Fruit fly (Drosophila melanogaster) whole organism: ENCODE results near the gene CG13599.

Experiments used
- CG8478 ChIP-seq: fragments of >200 bp; optimal IDR thresholded peaks from 2 replicates; lab custom pipeline; 2018; ENCODE audit warnings: inconsistent platforms
- Dll ChIP-seq: fragments of >200 bp; optimal IDR thresholded peaks from 2 replicates; lab custom pipeline; 2017
- EcR ChIP-seq, 2 experiments: fragments of >200 bp; optimal IDR thresholded peaks; 2 replicates each; lab custom pipeline; 2017; ENCODE audit warnings: missing biosample characterization in 2 of 2, missing genetic modification characterization in 2 of 2, missing genetic modification reagents in 2 of 2
- pan ChIP-seq: fragments of >200 bp; optimal IDR thresholded peaks from 2 replicates; lab custom pipeline; 2017
- psq ChIP-seq: fragments of >200 bp; optimal IDR thresholded peaks from 2 replicates; lab custom pipeline; 2017
- usp ChIP-seq: fragments of >200 bp; optimal IDR thresholded peaks from 2 replicates; lab custom pipeline; 2017; ENCODE audit warnings: missing biosample characterization, missing genetic modification characterization, mixed read lengths

- TF ChIP-seq Dll (lab: Kevin White, UChicago), result no peak
- TF ChIP-seq psq (lab: Kevin White, UChicago), result no peak
- no peak for TF ChIP-seq EcR (GFP tag; optimal IDR thresholded peaks at IDR 0.05; lab: Kevin White, UChicago)
- TF ChIP-seq CG8478, result no peak
- no peak for TF ChIP-seq usp (GFP tag; lab: Kevin White, UChicago)
- TF ChIP-seq pan, result no peak
Observed at dm6 chr3R:23927429-23927828, 4.0 kb upstream of the CG13599 start, which contains the start of gene CG13601.
